Worm (Caenorhabditis elegans): Measurements from ENCODE around the gene Y110A2AL.9.

DNA sequence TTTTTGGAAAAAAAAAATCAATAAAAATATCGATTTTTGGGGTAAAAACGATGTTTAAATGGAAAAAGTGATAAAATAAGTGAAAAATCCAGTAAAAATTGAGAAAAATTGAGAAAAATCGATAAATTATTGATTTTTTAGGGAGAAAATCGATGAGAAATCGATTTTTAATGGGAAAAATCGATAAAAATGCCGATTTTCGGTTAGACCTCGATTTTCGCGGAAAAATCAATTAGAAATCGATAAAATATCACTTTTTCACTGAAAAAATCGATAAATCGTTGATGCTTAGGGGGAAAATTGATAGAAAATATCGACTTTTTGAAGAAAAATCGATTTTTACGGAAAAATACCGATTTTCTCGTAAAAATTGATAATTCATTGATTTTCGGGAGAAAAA is 34.7 kb upstream of the Y110A2AL.9 start:
- TF ChIP-seq lin-13 (tag; optimal IDR thresholded peaks at IDR 0.05), result no peak
- TF ChIP-seq blmp-1 (tag; optimal IDR thresholded peaks at IDR 0.05), result no peak
